Worm (Caenorhabditis elegans): ENCODE measurements around the gene K09E9.4.

Gene K09E9.4

ce11 chrX:15610527-15611091, 19.6 kb downstream of the K09E9.4 start (continued):
- TF ChIP-seq ccch-3 (GFP tag; optimal IDR thresholded peaks at IDR 0.05) = no peak
- no peak for TF ChIP-seq F33H1.4 (GFP tag; IDR thresholded peaks at IDR 0.05)
- TF ChIP-seq him-1 (tag; optimal IDR thresholded peaks at IDR 0.05) = no peak
- TF ChIP-seq T26A5.8 (tag; optimal IDR thresholded peaks at IDR 0.05) = no peak
- TF ChIP-seq dpff-1 (tag; optimal IDR thresholded peaks at IDR 0.05) = no peak
- TF ChIP-seq ama-1 (optimal IDR thresholded peaks at IDR 0.05) = no peak
- TF ChIP-seq ama-1 (GFP tag; optimal IDR thresholded peaks at IDR 0.05) = peak in 1 of 2 experiments; percentile 76
- no peak for TF ChIP-seq dpl-1 (GFP tag; optimal IDR thresholded peaks at IDR 0.05)
- TF ChIP-seq rec-8 (tag; optimal IDR thresholded peaks at IDR 0.05) = no peak
- peak; percentile 15 for TF ChIP-seq lin-54 (GFP tag; optimal IDR thresholded peaks at IDR 0.05)
- peak; percentile 58; the same call in 1 of the 2 replicates for TF ChIP-seq let-526 (GFP tag; IDR thresholded peaks at IDR 0.05)
- no peak for TF ChIP-seq ztf-18 (tag; optimal IDR thresholded peaks at IDR 0.05)
- 0 out of 2 replicates have a peak, but pooled peaks have one; percentile 28 for TF ChIP-seq egl-44 (GFP tag; IDR thresholded peaks at IDR 0.05)
- peak; percentile 7 for TF ChIP-seq ZK185.1 (tag; optimal IDR thresholded peaks at IDR 0.05; ENCODE audit: poor library complexity, severe bottlenecking)
- no peak for TF ChIP-seq F39B2.1 (GFP tag; IDR thresholded peaks at IDR 0.05)
- no peak for TF ChIP-seq F57C9.4 (tag; optimal IDR thresholded peaks at IDR 0.05)
- peak; percentile 68 for TF ChIP-seq madf-10 (tag; optimal IDR thresholded peaks at IDR 0.05)
- TF ChIP-seq hmg-1.2 (GFP tag; IDR thresholded peaks at IDR 0.05) = peak; percentile 20; the same call in 1 of the 2 replicates
- no peak for TF ChIP-seq mel-28 (tag; optimal IDR thresholded peaks at IDR 0.05; ENCODE audit: borderline replicate concordance)
- TF ChIP-seq nhr-27 (tag; optimal IDR thresholded peaks at IDR 0.05) = no peak
- peak; percentile 91 for TF ChIP-seq B0336.3 (GFP tag; IDR thresholded peaks at IDR 0.05)
- TF ChIP-seq snpc-1.1 (tag; optimal IDR thresholded peaks at IDR 0.05; ENCODE audit: insufficient read depth) = no peak
- TF ChIP-seq nhr-120 (GFP tag; IDR thresholded peaks at IDR 0.05) = no peak
- TF ChIP-seq ztf-28 (GFP tag; IDR thresholded peaks at IDR 0.05) = no peak
- TF ChIP-seq athp-1 (tag; optimal IDR thresholded peaks at IDR 0.05) = no peak
- TF ChIP-seq B0019.2 (GFP tag; conservative IDR thresholded peaks at IDR 0.05) = no peak
- TF ChIP-seq ztf-3 (GFP tag; optimal IDR thresholded peaks at IDR 0.05) = no peak
- no peak for TF ChIP-seq die-1 (tag; optimal IDR thresholded peaks at IDR 0.05)
- no peak for TF ChIP-seq nfya-1 (tag; optimal IDR thresholded peaks at IDR 0.05; ENCODE audit: borderline replicate concordance, insufficient read depth)
- 0 out of 2 replicates have a peak, but pooled peaks have one; percentile 64 for TF ChIP-seq madf-3 (GFP tag; IDR thresholded peaks at IDR 0.05)

DNA sequence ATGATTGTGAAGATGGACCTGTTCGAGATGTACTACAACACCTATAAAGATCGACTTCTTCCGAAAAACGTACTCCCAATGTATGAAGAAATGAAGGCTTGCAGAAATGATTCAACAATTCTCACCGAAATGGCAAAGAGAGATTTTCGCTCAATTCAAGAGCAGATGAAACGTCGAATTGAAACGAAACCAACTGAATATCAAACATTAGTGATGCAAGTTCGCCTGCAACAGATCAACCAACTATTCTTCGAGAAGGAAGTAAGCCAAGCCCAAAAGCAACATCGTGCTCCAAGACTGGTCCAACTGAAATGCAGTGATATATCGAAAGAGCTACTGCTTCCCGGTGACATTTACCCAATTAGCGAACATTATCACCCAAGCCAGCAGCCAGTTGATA, 20.5 kb downstream of the K09E9.4 start:
- TF ChIP-seq madf-3 (GFP tag; IDR thresholded peaks at IDR 0.05) = 0 out of 2 replicates have a peak, but pooled peaks have one; percentile 1
- no peak for TF ChIP-seq nhr-90 (tag; optimal IDR thresholded peaks at IDR 0.05)

DNA sequence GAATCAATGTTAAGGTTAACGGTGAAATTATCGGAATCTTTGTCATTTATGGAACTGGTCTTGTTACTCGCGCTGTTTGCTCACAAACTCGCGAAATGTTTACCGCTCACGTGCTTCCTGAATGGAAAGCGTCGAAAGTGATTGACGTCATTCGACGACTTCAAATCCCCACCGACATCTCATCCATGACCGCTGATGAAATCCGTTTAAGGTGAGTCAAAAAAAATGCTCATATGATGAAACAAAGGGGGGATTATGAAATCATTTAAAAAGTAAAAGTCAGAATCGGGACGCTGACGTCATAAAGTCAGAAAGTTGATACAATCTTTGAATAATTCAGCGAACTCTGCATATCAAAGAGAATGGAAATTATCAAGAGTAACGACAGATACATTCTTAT, 21.6 kb downstream of the K09E9.4 start:
- TF ChIP-seq zfh-2 (GFP tag; conservative IDR thresholded peaks at IDR 0.05) (no peak), athp-1 (tag; optimal IDR thresholded peaks at IDR 0.05) (no peak), xnd-1 (tag; optimal IDR thresholded peaks at IDR 0.05) (no peak), atf-7 (tag; optimal IDR thresholded peaks at IDR 0.05) (peak; percentile 30), him-1 (tag; optimal IDR thresholded peaks at IDR 0.05) (no peak), cebp-1 (GFP tag; IDR thresholded peaks at IDR 0.05) (peak; percentile 35; the same call in 1 of the 2 replicates), cebp-1 (tag; optimal IDR thresholded peaks at IDR 0.05) (peak; percentile 97), lir-1 (GFP tag; conservative IDR thresholded peaks at IDR 0.05) (0 out of 2 replicates have a peak, but pooled peaks have one; percentile 19), cebp-2 (GFP tag; IDR thresholded peaks at IDR 0.05) (no peak), ccch-3 (GFP tag; optimal IDR thresholded peaks at IDR 0.05) (no peak), lin-35 (GFP tag; optimal IDR thresholded peaks at IDR 0.05) (peak in 1 of 3 experiments; percentile 44), ama-1 (optimal IDR thresholded peaks at IDR 0.05) (no peak), ama-1 (GFP tag; optimal IDR thresholded peaks at IDR 0.05) (no peak), aptf-2 (GFP tag; conservative IDR thresholded peaks at IDR 0.05) (no peak)
